Worm (Caenorhabditis elegans): ENCODE measurements around the gene T07G12.4.

The T07G12.4 gene

DNA sequence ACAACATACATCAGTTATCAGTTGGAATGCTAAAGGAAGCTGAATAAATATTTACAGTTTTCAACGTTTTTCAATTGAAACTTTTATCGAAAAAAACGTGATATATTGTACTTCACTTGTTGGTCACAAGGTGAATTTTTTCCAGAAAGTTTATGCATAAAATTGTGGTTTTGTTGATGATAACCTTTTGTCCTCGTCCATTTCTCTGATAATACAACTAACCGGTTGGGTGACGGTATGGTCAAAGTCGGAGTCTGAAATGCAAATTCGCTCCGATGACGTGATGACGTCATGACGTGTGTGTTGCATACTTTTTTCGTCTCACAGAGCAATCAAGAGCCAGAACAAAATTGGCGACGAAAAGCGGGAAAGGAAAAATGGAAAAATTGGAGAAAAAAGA, 27.1 kb downstream of the T07G12.4 start:
- TF ChIP-seq nhr-28 (tag; optimal IDR thresholded peaks at IDR 0.05) = no peak
- no peak for TF ChIP-seq snpc-4 (tag; optimal IDR thresholded peaks at IDR 0.05)
- TF ChIP-seq elt-3 (tag; optimal IDR thresholded peaks at IDR 0.05) = no peak
- no peak for TF ChIP-seq alr-1 (tag; optimal IDR thresholded peaks at IDR 0.05; ENCODE audit: borderline replicate concordance)
- TF ChIP-seq nhr-19 (GFP tag; conservative IDR thresholded peaks at IDR 0.05) = no peak; the same call in 1 of the 2 replicates
- TF ChIP-seq lin-15B (tag; optimal IDR thresholded peaks at IDR 0.05) = no peak
- TF ChIP-seq pag-3 (tag; optimal IDR thresholded peaks at IDR 0.05; ENCODE audit: borderline replicate concordance, insufficient read depth) = no peak
- no peak for TF ChIP-seq lin-13 (GFP tag; optimal IDR thresholded peaks at IDR 0.05)
- no peak for TF ChIP-seq hpl-2 (GFP tag; optimal IDR thresholded peaks at IDR 0.05)
- TF ChIP-seq grh-1 (GFP tag; IDR thresholded peaks at IDR 0.05) = no peak
- TF ChIP-seq ceh-90 (tag; optimal IDR thresholded peaks at IDR 0.05) = no peak
- TF ChIP-seq nhr-20 (tag; optimal IDR thresholded peaks at IDR 0.05) = peak; percentile 15
- TF ChIP-seq rnt-1 (tag; optimal IDR thresholded peaks at IDR 0.05) = no peak
- no peak for TF ChIP-seq snu-23 (GFP tag; optimal IDR thresholded peaks at IDR 0.05)
- peak; percentile 3 for TF ChIP-seq nhr-90 (tag; optimal IDR thresholded peaks at IDR 0.05; ENCODE audit: poor library complexity)
- no peak for TF ChIP-seq nhr-77 (tag; optimal IDR thresholded peaks at IDR 0.05)
- no peak for TF ChIP-seq egl-27 (tag; optimal IDR thresholded peaks at IDR 0.05)
- TF ChIP-seq fos-1 (tag; optimal IDR thresholded peaks at IDR 0.05) = no peak
- TF ChIP-seq zag-1 (tag; optimal IDR thresholded peaks at IDR 0.05) = no peak
- peak; percentile 14 for TF ChIP-seq jun-1 (tag; optimal IDR thresholded peaks at IDR 0.05)
- no peak for TF ChIP-seq dsc-1 (tag; optimal IDR thresholded peaks at IDR 0.05)
- no peak for TF ChIP-seq isw-1 (GFP tag; IDR thresholded peaks at IDR 0.05)
- no peak for TF ChIP-seq egl-13 (tag; optimal IDR thresholded peaks at IDR 0.05)
- no peak for TF ChIP-seq mdl-1 (tag; optimal IDR thresholded peaks at IDR 0.05)
- peak; percentile 94 for TF ChIP-seq elt-2 (tag; optimal IDR thresholded peaks at IDR 0.05)
- TF ChIP-seq C04F5.9 (tag; optimal IDR thresholded peaks at IDR 0.05) = no peak
- no peak for TF ChIP-seq tlp-1 (tag; optimal IDR thresholded peaks at IDR 0.05)
- TF ChIP-seq lir-3 (tag; optimal IDR thresholded peaks at IDR 0.05; ENCODE audit: poor library complexity) = no peak
- TF ChIP-seq fkh-10 (GFP tag; optimal IDR thresholded peaks at IDR 0.05) = no peak
- TF ChIP-seq sup-37 (GFP tag; optimal IDR thresholded peaks at IDR 0.05) = no peak
- no peak for TF ChIP-seq ceh-63 (GFP tag; optimal IDR thresholded peaks at IDR 0.05)
- no peak for TF ChIP-seq aha-1 (tag; optimal IDR thresholded peaks at IDR 0.05)
- TF ChIP-seq ztf-11 (tag; optimal IDR thresholded peaks at IDR 0.05) = no peak
- no peak for TF ChIP-seq unc-62 (GFP tag; optimal IDR thresholded peaks at IDR 0.05)
- TF ChIP-seq xbp-1 (tag; optimal IDR thresholded peaks at IDR 0.05) = no peak
- TF ChIP-seq dpl-1 (GFP tag; optimal IDR thresholded peaks at IDR 0.05) = no peak
- no peak for TF ChIP-seq ces-1 (GFP tag; optimal IDR thresholded peaks at IDR 0.05)
- TF ChIP-seq mef-2 (tag; optimal IDR thresholded peaks at IDR 0.05) = no peak
- TF ChIP-seq lin-39 (tag; optimal IDR thresholded peaks at IDR 0.05) = no peak
- TF ChIP-seq C16A3.4 (tag; optimal IDR thresholded peaks at IDR 0.05) = no peak
- TF ChIP-seq lin-35 (GFP tag; optimal IDR thresholded peaks at IDR 0.05) = peak in 1 of 2 experiments; percentile 44
- peak; percentile 24 for TF ChIP-seq lin-14 (GFP tag; optimal IDR thresholded peaks at IDR 0.05)
- no peak for TF ChIP-seq unc-86 (tag; optimal IDR thresholded peaks at IDR 0.05)
- TF ChIP-seq vab-15 (tag; optimal IDR thresholded peaks at IDR 0.05) = no peak
- TF ChIP-seq unc-130 (tag; optimal IDR thresholded peaks at IDR 0.05) = no peak
- TF ChIP-seq pqm-1 (tag; optimal IDR thresholded peaks at IDR 0.05) = no peak
- TF ChIP-seq nhr-12 (tag; optimal IDR thresholded peaks at IDR 0.05) = no peak
- no peak for TF ChIP-seq nhr-84 (tag; optimal IDR thresholded peaks at IDR 0.05)
- TF ChIP-seq mep-1 (tag; optimal IDR thresholded peaks at IDR 0.05) = no peak
- TF ChIP-seq irx-1 (tag; optimal IDR thresholded peaks at IDR 0.05) = no peak
- peak; percentile 20 for TF ChIP-seq nhr-47 (tag; optimal IDR thresholded peaks at IDR 0.05)
- TF ChIP-seq hlh-17 (GFP tag; optimal IDR thresholded peaks at IDR 0.05; ENCODE audit: borderline replicate concordance) = no peak
- no peak for TF ChIP-seq swsn-7 (tag; optimal IDR thresholded peaks at IDR 0.05)

Data from whole organism, L1 larva.